ENCODE assay signal across 2 worm cellular contexts in the genomic region with DNA sequence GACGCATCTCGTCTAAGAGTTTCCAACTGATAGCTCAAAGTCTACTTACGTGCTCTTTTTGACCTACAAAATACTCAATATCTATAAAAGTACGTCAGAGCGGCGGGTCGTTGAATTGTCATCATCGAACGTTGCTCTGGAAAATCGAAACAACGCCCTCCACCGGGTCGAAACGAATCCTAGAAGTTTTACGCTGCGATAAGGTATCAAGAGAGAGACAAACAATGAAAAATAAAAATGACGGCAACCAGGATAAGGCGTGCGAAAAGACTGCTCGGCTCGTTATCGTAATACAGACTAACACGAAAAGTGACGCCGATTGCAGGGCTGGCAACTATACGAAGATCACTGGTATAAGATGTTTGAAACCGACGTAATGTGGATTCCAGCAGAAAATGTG.
TF ChIP-seq lines count a peak whose summit lies in the region.

No protein-coding gene starts in this region.

TF ChIP-seq in whole organism, L4 larva, 104 proteins besides CTCF, POLR2A, EP300 and RAD21 (continued from another document):
- TF ChIP-seq nhr-28 (tag; optimal IDR thresholded peaks at IDR 0.05; lab: Kevin White, UChicago) (peak; percentile 11), mxl-2 (GFP tag; conservative IDR thresholded peaks at IDR 0.05; lab: Robert Waterston, UW) (no peak), dpl-1 (GFP tag; optimal IDR thresholded peaks at IDR 0.05; lab: Kevin White, UChicago) (no peak), nhr-48 (tag; optimal IDR thresholded peaks at IDR 0.05; lab: Kevin White, UChicago) (peak; percentile 51), mdt-29 (GFP tag; IDR thresholded peaks at IDR 0.05; lab: Robert Waterston, UW) (no peak), hlh-11 (tag; optimal IDR thresholded peaks at IDR 0.05; lab: Kevin White, UChicago) (peak; percentile 78), dmd-8 (GFP tag; IDR thresholded peaks at IDR 0.05; lab: Robert Waterston, UW) (no peak), rbr-2 (tag; optimal IDR thresholded peaks at IDR 0.05; lab: Kevin White, UChicago) (no peak), arid-1 (GFP tag; conservative IDR thresholded peaks at IDR 0.05; lab: Robert Waterston, UW) (no peak), vab-7 (GFP tag; IDR thresholded peaks at IDR 0.05; lab: Robert Waterston, UW) (no peak), Y105C5A.15 (GFP tag; IDR thresholded peaks at IDR 0.05; lab: Robert Waterston, UW) (no peak), ceh-44 (GFP tag; IDR thresholded peaks at IDR 0.05; lab: Robert Waterston, UW) (no peak), hif-1 (tag; optimal IDR thresholded peaks at IDR 0.05; lab: Kevin White, UChicago) (peak in 1 of 2 experiments; percentile 34), duxl-1 (tag; optimal IDR thresholded peaks at IDR 0.05; lab: Kevin White, UChicago; ENCODE audit: poor library complexity) (no peak), daf-16 (GFP tag; optimal IDR thresholded peaks at IDR 0.05; lab: Kevin White, UChicago) (no peak), daf-16 (tag; optimal IDR thresholded peaks at IDR 0.05; lab: Kevin White, UChicago) (peak; percentile 67), dmd-6 (GFP tag; IDR thresholded peaks at IDR 0.05; lab: Robert Waterston, UW) (peak; percentile 94), lim-7 (GFP tag; IDR thresholded peaks at IDR 0.05; lab: Robert Waterston, UW) (no peak), gei-8 (GFP tag; optimal IDR thresholded peaks at IDR 0.05; lab: Kevin White, UChicago) (no peak), pha-4 (GFP tag; IDR thresholded peaks at IDR 0.05; lab: Robert Waterston, UW) (peak; percentile 12; the same call in 1 of the 2 replicates), pha-4 (tag; optimal IDR thresholded peaks at IDR 0.05; lab: Kevin White, UChicago) (no peak), mep-1 (tag; optimal IDR thresholded peaks at IDR 0.05; lab: Kevin White, UChicago) (no peak), nhr-25 (tag; optimal IDR thresholded peaks at IDR 0.05; lab: Kevin White, UChicago; ENCODE audit: borderline replicate concordance, insufficient read depth) (no peak), R02D3.7 (tag; optimal IDR thresholded peaks at IDR 0.05; lab: Kevin White, UChicago) (no peak), nhr-111 (GFP tag; optimal IDR thresholded peaks at IDR 0.05; lab: Kevin White, UChicago) (no peak), zip-11 (GFP tag; IDR thresholded peaks at IDR 0.05; lab: Robert Waterston, UW) (no peak), lin-1 (GFP tag; IDR thresholded peaks at IDR 0.05; lab: Robert Waterston, UW) (0 out of 2 replicates have a peak, but pooled peaks have one; percentile 39), nhr-102 (tag; optimal IDR thresholded peaks at IDR 0.05; lab: Kevin White, UChicago) (peak; percentile 9), pqm-1 (tag; optimal IDR thresholded peaks at IDR 0.05; lab: Kevin White, UChicago) (peak; percentile 55), nhr-42 (GFP tag; IDR thresholded peaks at IDR 0.05; lab: Robert Waterston, UW) (no peak), daf-8 (GFP tag; IDR thresholded peaks at IDR 0.05; lab: Robert Waterston, UW) (no peak), daf-19 (GFP tag; conservative IDR thresholded peaks at IDR 0.05; lab: Robert Waterston, UW) (no peak)

TF ChIP-seq in whole organism, young adult, 124 proteins besides CTCF, POLR2A, EP300 and RAD21 (continued from another document):
- TF ChIP-seq B0336.3 (GFP tag; IDR thresholded peaks at IDR 0.05; lab: Robert Waterston, UW) (no peak), him-1 (tag; optimal IDR thresholded peaks at IDR 0.05; lab: Kevin White, UChicago) (no peak), Y95B8A.8 (GFP tag; IDR thresholded peaks at IDR 0.05; lab: Robert Waterston, UW) (no peak), tlf-1 (GFP tag; optimal IDR thresholded peaks at IDR 0.05; lab: Kevin White, UChicago) (no peak), attf-5 (GFP tag; optimal IDR thresholded peaks at IDR 0.05; lab: Kevin White, UChicago) (no peak), attf-3 (GFP tag; conservative IDR thresholded peaks at IDR 0.05; lab: Robert Waterston, UW) (no peak), F10E7.11 (tag; optimal IDR thresholded peaks at IDR 0.05; lab: Kevin White, UChicago) (no peak), efl-1 (GFP tag; optimal IDR thresholded peaks at IDR 0.05; lab: Kevin White, UChicago) (no peak), lin-35 (GFP tag; optimal IDR thresholded peaks at IDR 0.05; lab: Kevin White, UChicago) (no peak), ztf-22 (GFP tag; optimal IDR thresholded peaks at IDR 0.05; lab: Kevin White, UChicago) (no peak), nfya-2 (GFP tag; IDR thresholded peaks at IDR 0.05; lab: Robert Waterston, UW) (no peak), ztf-6 (GFP tag; IDR thresholded peaks at IDR 0.05; lab: Robert Waterston, UW) (no peak), ceh-79 (tag; optimal IDR thresholded peaks at IDR 0.05; lab: Kevin White, UChicago) (no peak), Y56A3A.18 (GFP tag; IDR thresholded peaks at IDR 0.05; lab: Robert Waterston, UW) (no peak), sdz-38 (tag; optimal IDR thresholded peaks at IDR 0.05; lab: Kevin White, UChicago) (no peak), rec-8 (tag; optimal IDR thresholded peaks at IDR 0.05; lab: Kevin White, UChicago) (no peak), ekl-4 (GFP tag; IDR thresholded peaks at IDR 0.05; lab: Robert Waterston, UW) (no peak), mel-28 (tag; optimal IDR thresholded peaks at IDR 0.05; lab: Kevin White, UChicago; ENCODE audit: borderline replicate concordance) (no peak), sea-2 (GFP tag; IDR thresholded peaks at IDR 0.05; lab: Robert Waterston, UW) (no peak), gei-17 (GFP tag; optimal IDR thresholded peaks at IDR 0.05; lab: Kevin White, UChicago) (no peak), bed-2 (GFP tag; IDR thresholded peaks at IDR 0.05; lab: Robert Waterston, UW) (no peak)
